Worm (Caenorhabditis elegans): ENCODE results near the gene acox-1.6.

Gene acox-1.6

DNA sequence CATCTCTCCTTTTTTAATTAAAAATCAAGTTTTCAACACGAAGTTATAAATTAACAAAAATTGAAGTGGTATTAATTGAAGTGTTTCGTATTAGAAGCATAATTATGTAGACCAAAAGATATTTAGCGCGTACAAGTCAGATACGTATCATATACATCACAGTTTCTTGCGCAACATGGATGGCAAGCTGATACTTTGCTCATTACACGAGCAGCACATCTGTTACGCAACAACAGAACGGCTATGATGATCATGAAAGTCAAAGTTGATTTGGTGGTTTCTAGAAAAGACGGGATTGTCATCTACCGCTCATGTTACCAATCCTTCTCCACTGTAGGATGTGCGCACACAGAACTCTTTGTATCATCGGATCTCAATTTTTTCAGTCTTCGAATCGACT, 23.8 kb downstream of the acox-1.6 start:
- no peak for TF ChIP-seq elt-3 (tag; optimal IDR thresholded peaks at IDR 0.05)
- TF ChIP-seq ZK546.5 (tag; optimal IDR thresholded peaks at IDR 0.05) = no peak
- no peak for TF ChIP-seq nhr-21 (tag; optimal IDR thresholded peaks at IDR 0.05)
- TF ChIP-seq ztf-11 (tag; optimal IDR thresholded peaks at IDR 0.05) = no peak
- TF ChIP-seq ztf-1 (GFP tag; conservative IDR thresholded peaks at IDR 0.05) = no peak
- no peak for TF ChIP-seq sem-4 (tag; optimal IDR thresholded peaks at IDR 0.05)
- no peak for TF ChIP-seq Y55F3AM.14 (GFP tag; optimal IDR thresholded peaks at IDR 0.05)
- no peak for TF ChIP-seq alr-1 (tag; optimal IDR thresholded peaks at IDR 0.05)
- no peak for TF ChIP-seq gmeb-1 (tag; optimal IDR thresholded peaks at IDR 0.05)
- TF ChIP-seq zag-1 (tag; optimal IDR thresholded peaks at IDR 0.05) = no peak

DNA sequence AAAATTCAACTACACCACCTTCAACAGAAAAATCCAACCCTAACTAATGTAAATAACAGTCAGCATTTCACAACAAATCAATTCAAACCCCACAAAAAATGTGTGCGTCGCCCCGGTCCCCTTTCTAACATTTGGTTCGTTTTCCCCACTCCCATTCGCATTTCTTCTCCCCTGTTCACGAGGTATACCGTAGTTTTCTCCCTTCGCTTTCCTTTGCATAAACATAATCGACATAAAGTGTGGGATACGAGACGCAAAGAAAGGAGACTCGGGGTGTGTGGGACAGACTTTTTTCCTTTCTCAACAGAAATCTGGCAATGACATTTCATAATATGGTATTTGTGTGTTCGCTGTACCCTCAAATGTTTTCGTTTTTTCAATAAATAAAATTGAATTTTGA, 27.0 kb downstream of the acox-1.6 start:
- TF ChIP-seq dmd-4 (tag; optimal IDR thresholded peaks at IDR 0.05) (no peak), F13H6.1 (tag; optimal IDR thresholded peaks at IDR 0.05) (no peak), ama-1 (optimal IDR thresholded peaks at IDR 0.05) (no peak), egl-27 (tag; optimal IDR thresholded peaks at IDR 0.05) (no peak)

ce11 chrX:15804072-15804471, 34.3 kb downstream of the acox-1.6 start, which contains the start of gene Y7A5A.7:
Gene Y7A5A.7, minus strand, starts transcription at chrX:15804172.
- TF ChIP-seq elt-3 (tag; optimal IDR thresholded peaks at IDR 0.05) (no peak), lin-13 (GFP tag; optimal IDR thresholded peaks at IDR 0.05) (no peak)

ce11 chrX:15801827-15802226, 36.5 kb downstream of the acox-1.6 start:
- TF ChIP-seq lsy-2 (tag; optimal IDR thresholded peaks at IDR 0.05) = no peak
- no peak for TF ChIP-seq ztf-4 (tag; optimal IDR thresholded peaks at IDR 0.05)
- no peak for TF ChIP-seq R02D3.7 (tag; optimal IDR thresholded peaks at IDR 0.05)
- TF ChIP-seq nhr-6 (tag; optimal IDR thresholded peaks at IDR 0.05) = no peak
- TF ChIP-seq lin-11 (tag; optimal IDR thresholded peaks at IDR 0.05) = no peak
- no peak for TF ChIP-seq F13H6.1 (tag; optimal IDR thresholded peaks at IDR 0.05)
- TF ChIP-seq nhr-237 (tag; optimal IDR thresholded peaks at IDR 0.05) = no peak
- no peak for TF ChIP-seq dmd-4 (tag; optimal IDR thresholded peaks at IDR 0.05)
- no peak for TF ChIP-seq Y55F3AM.14 (GFP tag; optimal IDR thresholded peaks at IDR 0.05)
- no peak for TF ChIP-seq ztf-1 (GFP tag; conservative IDR thresholded peaks at IDR 0.05)
- no peak for TF ChIP-seq gmeb-1 (tag; optimal IDR thresholded peaks at IDR 0.05)
- TF ChIP-seq nhr-23 (tag; optimal IDR thresholded peaks at IDR 0.05) = no peak

DNA sequence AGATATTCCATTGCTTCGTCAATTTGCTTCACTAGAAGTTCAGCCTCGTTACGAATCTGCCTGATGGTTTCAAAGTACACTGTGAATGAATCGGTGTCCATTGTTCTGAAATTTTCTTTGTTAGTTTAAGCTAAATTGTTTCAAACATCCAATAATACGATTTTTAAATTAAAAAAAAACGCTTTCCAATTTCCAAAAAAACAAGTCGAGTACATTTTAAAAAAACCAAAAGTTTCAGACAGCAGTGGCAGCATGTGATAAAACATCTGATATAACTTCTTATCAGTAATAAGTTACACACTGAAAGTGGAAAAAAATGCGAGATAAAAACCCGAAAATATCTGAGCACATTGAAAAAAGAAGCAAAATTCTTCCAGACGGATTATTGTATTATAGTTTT, 38.8 kb downstream of the acox-1.6 start, which contains the start of gene Y7A5A.6:
TSS of gene Y7A5A.6 (minus strand) at position 101 of the 400 bp plus-strand sequence.
- TF ChIP-seq gmeb-1 (tag; optimal IDR thresholded peaks at IDR 0.05) = no peak
- TF ChIP-seq snpc-4 (tag; optimal IDR thresholded peaks at IDR 0.05) = no peak
- no peak for TF ChIP-seq nhr-237 (tag; optimal IDR thresholded peaks at IDR 0.05)
- TF ChIP-seq unc-62 (GFP tag; optimal IDR thresholded peaks at IDR 0.05) = no peak
- no peak for TF ChIP-seq unc-55 (GFP tag; optimal IDR thresholded peaks at IDR 0.05)
- TF ChIP-seq ztf-1 (GFP tag; conservative IDR thresholded peaks at IDR 0.05) = no peak

DNA sequence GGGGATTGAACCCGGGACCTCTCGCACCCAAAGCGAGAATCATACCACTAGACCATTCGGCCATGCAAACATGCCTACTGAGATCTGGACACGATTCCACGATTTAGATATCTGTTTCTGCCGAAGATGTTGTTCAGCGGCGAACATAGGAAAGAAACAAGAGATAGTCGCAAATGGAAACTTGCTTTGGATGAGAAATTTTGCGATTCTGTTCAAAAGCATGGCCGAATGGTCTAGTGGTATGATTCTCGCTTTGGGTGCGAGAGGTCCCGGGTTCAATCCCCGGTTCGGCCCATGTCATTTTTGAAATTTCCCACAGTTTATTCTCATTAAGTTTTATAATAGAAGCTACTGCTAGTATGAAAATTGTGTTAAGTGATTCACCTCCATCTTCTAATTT, 41.7 kb downstream of the acox-1.6 start:
- TF ChIP-seq snpc-4 (tag; optimal IDR thresholded peaks at IDR 0.05) = no peak
- TF ChIP-seq F13H6.1 (tag; optimal IDR thresholded peaks at IDR 0.05) = no peak
- TF ChIP-seq sma-3 (GFP tag; optimal IDR thresholded peaks at IDR 0.05) = peak; percentile 10
- TF ChIP-seq unc-55 (GFP tag; optimal IDR thresholded peaks at IDR 0.05) = no peak
- TF ChIP-seq mbf-1 (tag; optimal IDR thresholded peaks at IDR 0.05) = no peak
- peak; percentile 59 for TF ChIP-seq nhr-21 (tag; optimal IDR thresholded peaks at IDR 0.05)
- no peak for TF ChIP-seq ZK546.5 (tag; optimal IDR thresholded peaks at IDR 0.05)
- TF ChIP-seq lsy-2 (tag; optimal IDR thresholded peaks at IDR 0.05) = no peak
- no peak for TF ChIP-seq crh-2 (tag; optimal IDR thresholded peaks at IDR 0.05)

DNA sequence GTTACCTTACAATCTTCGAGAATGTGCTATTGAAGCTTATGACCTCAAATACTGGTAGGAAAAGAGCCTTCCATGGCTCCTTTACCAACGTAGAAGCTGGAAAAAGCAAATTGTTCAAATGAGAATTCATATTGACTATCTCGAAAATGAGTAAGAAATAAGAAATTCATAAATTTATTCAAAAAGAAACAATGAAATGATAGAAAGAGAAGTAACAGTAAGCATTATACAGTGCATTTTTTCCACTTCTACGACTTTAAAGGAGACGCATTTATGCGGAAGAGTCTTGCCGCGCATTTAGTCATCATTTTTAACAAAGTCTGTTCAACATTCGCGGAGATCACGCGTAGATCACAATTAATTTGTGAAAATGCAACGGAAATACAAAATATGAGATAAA, 43.4 kb downstream of the acox-1.6 start, which contains the start of gene Y7A5A.10:
TSS of gene Y7A5A.10 (minus strand) at position 101 of the 400 bp plus-strand sequence.
- TF ChIP-seq lin-13 (GFP tag; optimal IDR thresholded peaks at IDR 0.05) = no peak
- TF ChIP-seq ztf-1 (GFP tag; conservative IDR thresholded peaks at IDR 0.05) = no peak
- TF ChIP-seq unc-39 (tag; optimal IDR thresholded peaks at IDR 0.05) = no peak
- TF ChIP-seq nhr-237 (tag; optimal IDR thresholded peaks at IDR 0.05) = no peak
- TF ChIP-seq blmp-1 (tag; optimal IDR thresholded peaks at IDR 0.05; ENCODE audit: insufficient read depth) = no peak
- TF ChIP-seq elt-1 (tag; optimal IDR thresholded peaks at IDR 0.05) = no peak
- TF ChIP-seq ztf-11 (tag; optimal IDR thresholded peaks at IDR 0.05) = no peak
- TF ChIP-seq sem-4 (tag; optimal IDR thresholded peaks at IDR 0.05) = no peak
- no peak for TF ChIP-seq mdl-1 (tag; optimal IDR thresholded peaks at IDR 0.05)
- TF ChIP-seq skn-1 (tag; optimal IDR thresholded peaks at IDR 0.05) = no peak
- no peak for TF ChIP-seq nhr-6 (tag; optimal IDR thresholded peaks at IDR 0.05)
- TF ChIP-seq F13H6.1 (tag; optimal IDR thresholded peaks at IDR 0.05) = no peak
- no peak for TF ChIP-seq mbf-1 (tag; optimal IDR thresholded peaks at IDR 0.05)
- no peak for TF ChIP-seq ama-1 (optimal IDR thresholded peaks at IDR 0.05)

Data from whole organism, L2 larva.